Worm (Caenorhabditis elegans): Measurements from ENCODE around the gene skih-2.

The skih-2 gene

DNA sequence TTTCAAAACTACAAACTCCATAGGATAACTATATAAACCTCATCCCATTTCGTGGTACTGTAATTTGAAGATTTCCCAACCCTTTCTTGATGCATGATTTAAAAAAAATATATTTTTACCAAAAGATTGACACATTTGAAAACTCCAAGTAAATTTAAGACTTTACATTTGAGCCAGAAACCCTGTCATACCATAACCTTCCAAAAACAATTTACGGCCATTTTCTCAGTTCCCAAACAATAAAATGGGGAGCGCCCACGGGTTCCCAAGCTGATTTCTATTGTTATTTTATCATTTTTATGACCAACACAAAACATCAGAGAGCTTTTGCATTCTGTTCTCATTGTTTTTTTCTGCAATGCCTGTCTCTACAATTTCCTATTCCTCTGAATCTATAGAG is 29.5 kb downstream of the skih-2 start, which contains the start of gene clc-9:
TSS of gene clc-9 (plus strand) at position 301 of the 400 bp plus-strand sequence.
- TF ChIP-seq lin-13 (tag; optimal IDR thresholded peaks at IDR 0.05) (no peak), sptf-1 (tag; optimal IDR thresholded peaks at IDR 0.05) (no peak), blmp-1 (tag; optimal IDR thresholded peaks at IDR 0.05) (no peak)

DNA sequence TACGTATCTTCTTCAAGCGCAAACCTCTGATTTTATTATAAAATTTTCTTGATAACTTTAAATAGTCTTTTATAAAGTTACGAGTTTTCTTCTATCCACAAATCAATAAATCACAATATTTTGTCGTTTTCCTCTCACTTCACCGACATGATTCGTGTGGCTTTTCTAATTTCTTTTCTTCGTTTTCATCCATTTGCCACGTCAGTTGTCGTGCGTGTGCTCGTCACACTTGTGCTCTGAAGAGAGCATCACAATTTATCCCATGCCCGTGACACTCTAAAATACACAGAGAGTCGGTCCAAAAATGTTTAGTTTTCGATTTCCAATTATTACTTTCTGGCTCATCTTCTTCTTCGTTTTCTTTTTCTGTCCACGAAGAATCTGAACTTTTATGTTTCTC is 30.3 kb downstream of the skih-2 start:
- TF ChIP-seq hlh-1 (tag; optimal IDR thresholded peaks at IDR 0.05), result peak; percentile 75
- no peak for TF ChIP-seq mep-1 (tag; optimal IDR thresholded peaks at IDR 0.05)

DNA sequence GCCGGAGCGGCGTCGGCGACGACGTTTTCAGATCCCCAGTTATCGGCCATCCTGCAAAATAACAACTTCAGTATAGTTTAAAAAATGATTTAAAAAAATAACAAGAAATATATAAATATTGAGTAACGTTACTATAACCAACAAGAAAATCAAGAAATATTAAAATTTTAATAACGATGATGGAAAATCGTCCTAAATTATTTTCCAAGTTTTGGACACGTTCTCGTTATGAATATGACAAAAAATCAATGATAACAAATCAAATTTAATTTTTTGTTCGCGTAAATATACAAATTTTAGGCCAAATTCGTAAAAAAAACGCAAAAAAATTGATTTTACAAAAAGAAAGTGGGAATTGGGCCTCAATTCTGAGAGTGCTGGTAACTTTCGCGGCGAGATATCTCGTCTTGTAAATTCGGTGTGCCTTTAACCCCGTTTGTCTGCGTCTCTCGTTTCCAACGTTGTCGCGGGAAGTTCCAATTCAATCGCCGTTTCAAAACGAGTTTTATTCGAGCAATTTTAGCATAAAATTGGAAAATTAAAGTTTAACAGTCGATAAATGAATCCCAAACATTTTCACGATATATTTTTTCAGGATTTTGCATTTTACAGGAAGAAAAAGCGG is 31.1 kb downstream of the skih-2 start, which contains the start of gene rps-5:
TSS of gene rps-5 (minus strand) at position 51 of the 625 bp plus-strand sequence.
- TF ChIP-seq nhr-76 (tag; optimal IDR thresholded peaks at IDR 0.05), result no peak
- peak; percentile 10 for TF ChIP-seq ceh-39 (tag; optimal IDR thresholded peaks at IDR 0.05)
- peak; percentile 76 for TF ChIP-seq lsy-2 (tag; optimal IDR thresholded peaks at IDR 0.05)
- peak; percentile 82 for TF ChIP-seq ces-1 (GFP tag; optimal IDR thresholded peaks at IDR 0.05)
- peak; percentile 41 for TF ChIP-seq pha-4 (tag; optimal IDR thresholded peaks at IDR 0.05)
- TF ChIP-seq nhr-237 (tag; optimal IDR thresholded peaks at IDR 0.05), result peak; percentile 33
- no peak for TF ChIP-seq drap-1 (GFP tag; optimal IDR thresholded peaks at IDR 0.05)
- no peak for TF ChIP-seq ceh-83 (GFP tag; optimal IDR thresholded peaks at IDR 0.05)
- TF ChIP-seq snpc-4 (tag; optimal IDR thresholded peaks at IDR 0.05), result no peak
- TF ChIP-seq cnd-1 (tag; optimal IDR thresholded peaks at IDR 0.05), result no peak
- TF ChIP-seq lin-13 (tag; optimal IDR thresholded peaks at IDR 0.05), result peak; percentile 58
- TF ChIP-seq ham-2 (GFP tag; optimal IDR thresholded peaks at IDR 0.05), result no peak
- no peak for TF ChIP-seq nhr-12 (tag; optimal IDR thresholded peaks at IDR 0.05)
- no peak for TF ChIP-seq sptf-1 (tag; optimal IDR thresholded peaks at IDR 0.05)
- TF ChIP-seq hlh-1 (tag; optimal IDR thresholded peaks at IDR 0.05), result peak; percentile 37
- TF ChIP-seq blmp-1 (tag; optimal IDR thresholded peaks at IDR 0.05), result no peak
- TF ChIP-seq unc-120 (tag; optimal IDR thresholded peaks at IDR 0.05; ENCODE audit: poor library complexity, severe bottlenecking), result no peak
- no peak for TF ChIP-seq zip-8 (tag; optimal IDR thresholded peaks at IDR 0.05)
- TF ChIP-seq unc-39 (tag; optimal IDR thresholded peaks at IDR 0.05), result no peak
- no peak for TF ChIP-seq tbx-8 (GFP tag; optimal IDR thresholded peaks at IDR 0.05)
- TF ChIP-seq mep-1 (tag; optimal IDR thresholded peaks at IDR 0.05), result peak; percentile 41

DNA sequence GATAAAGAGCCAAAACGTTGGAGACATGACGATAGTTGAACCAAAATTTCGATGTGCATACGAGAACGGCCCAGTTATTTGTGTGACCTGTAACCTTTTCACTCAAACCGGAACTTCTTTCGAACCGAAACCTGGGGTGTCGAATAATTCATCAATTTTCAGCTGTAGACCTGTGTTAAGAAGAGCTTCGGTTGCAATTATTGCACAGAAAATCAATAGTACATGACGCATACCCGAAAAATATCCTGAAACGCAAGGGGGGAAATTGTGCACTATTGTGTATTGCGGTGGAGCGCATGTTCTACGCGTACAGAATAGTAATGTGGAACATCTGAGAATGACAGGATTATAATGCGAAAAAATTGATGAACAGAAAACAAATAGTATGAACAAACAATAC is 32.4 kb downstream of the skih-2 start, which contains the start of gene pigk-1:
TSS of gene pigk-1 (minus strand) at position 248 of the 400 bp plus-strand sequence.
- TF ChIP-seq hlh-1 (tag; optimal IDR thresholded peaks at IDR 0.05) (no peak), tbx-8 (GFP tag; optimal IDR thresholded peaks at IDR 0.05) (no peak), unc-120 (tag; optimal IDR thresholded peaks at IDR 0.05; ENCODE audit: poor library complexity, severe bottlenecking) (no peak), sem-2 (GFP tag; optimal IDR thresholded peaks at IDR 0.05) (no peak), sptf-1 (tag; optimal IDR thresholded peaks at IDR 0.05) (no peak), blmp-1 (tag; optimal IDR thresholded peaks at IDR 0.05) (no peak), mls-2 (tag; optimal IDR thresholded peaks at IDR 0.05) (no peak), mep-1 (tag; optimal IDR thresholded peaks at IDR 0.05) (no peak), unc-39 (tag; optimal IDR thresholded peaks at IDR 0.05) (no peak), ztf-11 (tag; optimal IDR thresholded peaks at IDR 0.05) (no peak), pha-4 (tag; optimal IDR thresholded peaks at IDR 0.05) (no peak), zip-8 (tag; optimal IDR thresholded peaks at IDR 0.05) (no peak), ceh-43 (GFP tag; optimal IDR thresholded peaks at IDR 0.05) (no peak), lin-13 (tag; optimal IDR thresholded peaks at IDR 0.05) (no peak), ces-1 (GFP tag; optimal IDR thresholded peaks at IDR 0.05) (no peak), snpc-4 (tag; optimal IDR thresholded peaks at IDR 0.05) (no peak)

DNA sequence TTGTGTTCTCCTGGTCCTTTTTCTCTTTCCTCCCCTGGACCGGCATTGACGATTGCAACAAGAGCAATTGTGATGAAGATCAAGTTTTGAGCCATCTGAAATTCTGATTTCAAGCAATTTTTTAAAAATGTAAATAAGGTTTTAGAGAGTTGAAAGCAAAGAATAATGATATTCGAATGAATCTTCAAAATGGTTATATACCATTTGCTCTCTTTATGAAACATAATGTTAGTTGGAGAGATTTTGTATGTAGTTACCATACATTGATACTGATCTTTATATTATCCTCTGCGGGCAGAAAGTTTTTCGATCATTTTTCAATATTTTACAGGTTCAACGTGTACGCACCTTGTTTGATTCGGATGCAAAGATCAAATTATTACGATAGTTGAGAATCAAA is 36.4 kb downstream of the skih-2 start, which contains the start of gene srlf-24:
TSS of gene srlf-24 (minus strand) at position 101 of the 400 bp plus-strand sequence.
- TF ChIP-seq snpc-4 (tag; optimal IDR thresholded peaks at IDR 0.05) (no peak), mep-1 (tag; optimal IDR thresholded peaks at IDR 0.05) (no peak), sptf-1 (tag; optimal IDR thresholded peaks at IDR 0.05) (no peak), ces-1 (GFP tag; optimal IDR thresholded peaks at IDR 0.05) (no peak), unc-62 (GFP tag; optimal IDR thresholded peaks at IDR 0.05) (no peak), hlh-1 (tag; optimal IDR thresholded peaks at IDR 0.05) (no peak), nhr-2 (tag; optimal IDR thresholded peaks at IDR 0.05) (no peak), flh-1 (GFP tag; optimal IDR thresholded peaks at IDR 0.05) (no peak), mab-5 (tag; optimal IDR thresholded peaks at IDR 0.05) (no peak)

Measured in whole organism, mixed stage, embryonic.